Fruit fly (Drosophila melanogaster) ovary, adult (tissue): Measurements from ENCODE around the gene CG6901.

Experiments used
- CG17801 ChIP-seq: fragments of 200-800 bp; optimal IDR thresholded peaks from 2 replicates; lab custom pipeline; 2019; ENCODE audit warnings: missing biosample characterization, mild to moderate bottlenecking, missing genetic modification characterization, moderate library complexity; ENCODE audit not compliant: partially characterized antibody

The CG6901 gene

DNA sequence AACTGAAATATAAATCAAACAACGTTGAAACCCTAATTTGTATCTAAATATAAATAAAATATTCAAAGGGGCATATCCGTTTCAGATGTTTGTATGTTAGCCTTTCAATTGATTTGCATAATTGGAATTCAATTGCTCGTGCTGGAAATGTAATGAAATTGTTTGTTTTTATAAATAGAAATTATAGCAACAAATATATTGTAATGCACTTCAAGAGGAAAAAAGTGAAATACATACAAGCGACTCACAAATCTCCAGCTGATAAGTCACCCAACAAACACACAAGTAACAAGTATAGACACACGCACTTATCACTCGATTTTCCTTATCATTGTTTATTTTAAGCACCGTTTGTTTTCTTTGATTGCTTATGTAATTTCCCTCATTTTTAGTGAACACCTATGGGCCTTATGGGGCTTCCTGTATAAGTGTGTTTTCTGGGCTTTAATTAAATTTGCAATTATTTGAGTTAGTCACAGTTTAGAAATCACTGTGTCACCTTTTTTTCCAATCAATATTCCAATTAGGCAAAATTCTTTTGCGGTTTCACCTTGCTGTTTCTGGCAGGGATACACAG is 37.5 kb upstream of the CG6901 start:
- TF ChIP-seq CG17801 (GFP tag; lab: Kevin White, UChicago), result no peak

DNA sequence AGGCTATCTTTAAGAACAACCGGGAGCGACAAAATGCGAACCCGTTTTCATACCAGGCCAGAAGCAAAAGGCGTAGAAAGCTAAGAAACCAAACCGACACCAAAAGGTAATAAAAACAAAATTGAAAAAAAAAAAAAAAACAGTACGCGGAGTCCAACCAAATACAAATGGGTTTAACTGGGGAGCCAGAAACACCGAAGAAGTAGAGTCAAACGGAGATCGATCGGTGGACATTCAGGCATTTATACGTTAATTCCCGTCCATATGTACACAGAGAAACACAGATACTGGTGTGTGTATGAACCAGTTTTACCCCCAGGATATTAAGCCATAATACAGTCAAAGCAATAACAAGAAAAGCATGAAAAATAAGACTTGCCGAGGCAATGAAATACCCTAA is 36.0 kb upstream of the CG6901 start:
- no peak for TF ChIP-seq CG17801 (GFP tag; lab: Kevin White, UChicago)

DNA sequence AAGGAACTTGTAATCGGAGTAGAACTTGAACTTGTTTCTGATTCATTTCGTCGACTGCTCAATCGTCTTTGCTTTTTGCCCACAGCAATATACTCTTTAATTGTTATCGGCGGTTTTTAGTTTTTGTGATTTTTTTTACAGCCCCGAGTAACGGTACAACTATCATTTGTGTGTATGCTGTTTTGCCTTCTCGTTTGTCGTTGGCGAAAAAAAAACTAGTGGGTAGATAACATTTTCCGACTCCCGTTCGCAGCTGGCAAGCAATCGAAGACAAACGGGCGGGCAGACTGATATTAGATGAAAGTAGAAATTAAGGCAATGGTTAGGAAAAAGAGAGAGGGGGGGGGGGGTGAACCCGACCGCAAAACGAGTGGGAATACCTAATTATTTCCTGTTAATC is 35.4 kb upstream of the CG6901 start:
- TF ChIP-seq CG17801 (GFP tag; lab: Kevin White, UChicago), result no peak

DNA sequence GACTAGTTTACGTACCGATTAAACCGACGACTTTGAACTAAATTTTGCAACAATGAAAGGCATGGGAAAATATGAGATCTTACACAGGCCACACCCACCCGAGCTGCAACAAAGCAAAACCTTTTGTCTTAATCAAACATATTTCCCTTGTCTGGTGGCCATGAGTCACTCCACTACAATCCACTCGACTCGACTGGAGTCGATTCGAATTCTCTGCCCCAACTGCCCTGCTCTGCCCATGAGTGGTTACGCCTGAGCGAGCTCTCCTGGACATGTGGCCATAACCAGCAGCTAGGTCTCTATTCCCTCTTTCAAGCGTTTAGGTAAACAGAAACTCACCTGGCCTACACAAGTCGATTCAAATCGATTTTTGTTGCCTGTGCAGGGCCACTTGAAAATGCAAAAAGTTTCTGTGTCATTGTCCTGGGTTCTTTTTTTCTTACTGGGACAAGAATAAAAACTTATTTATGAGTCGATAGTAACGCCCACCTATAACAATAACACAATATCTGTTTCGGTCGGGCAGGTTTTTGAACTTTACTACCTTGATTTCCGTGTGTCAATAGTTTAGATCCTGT is 34.4 kb upstream of the CG6901 start:
- TF ChIP-seq CG17801 (GFP tag; lab: Kevin White, UChicago), result no peak

DNA sequence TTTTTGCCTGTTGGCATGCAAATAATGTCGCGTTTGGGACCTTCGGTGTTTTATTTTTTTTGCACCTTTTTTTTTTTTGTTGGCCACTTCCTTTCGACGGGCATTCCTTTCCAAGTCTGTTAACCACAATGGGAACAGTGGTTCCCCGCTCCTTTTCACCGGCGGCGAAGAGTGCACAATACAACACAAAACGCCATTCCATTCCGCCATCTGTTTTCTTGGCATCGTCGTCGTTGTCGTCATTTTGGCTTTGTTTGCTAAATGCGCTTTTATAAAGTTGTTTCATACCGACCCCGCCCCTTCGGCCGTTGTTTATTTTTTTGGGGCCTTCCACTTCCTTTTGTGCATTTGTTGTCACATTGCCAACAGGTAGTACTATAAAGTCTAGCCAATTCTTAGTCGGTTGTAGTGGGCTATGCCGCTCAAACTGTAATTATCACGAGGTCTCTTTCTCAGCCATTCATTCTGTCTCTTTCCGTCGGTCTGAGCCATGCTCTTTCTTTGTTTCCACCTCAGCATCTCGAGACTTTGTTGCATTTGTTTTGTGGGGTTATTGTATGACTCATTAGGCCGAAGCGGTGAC is 32.9 kb upstream of the CG6901 start:
- TF ChIP-seq CG17801 (GFP tag; lab: Kevin White, UChicago), result no peak

DNA sequence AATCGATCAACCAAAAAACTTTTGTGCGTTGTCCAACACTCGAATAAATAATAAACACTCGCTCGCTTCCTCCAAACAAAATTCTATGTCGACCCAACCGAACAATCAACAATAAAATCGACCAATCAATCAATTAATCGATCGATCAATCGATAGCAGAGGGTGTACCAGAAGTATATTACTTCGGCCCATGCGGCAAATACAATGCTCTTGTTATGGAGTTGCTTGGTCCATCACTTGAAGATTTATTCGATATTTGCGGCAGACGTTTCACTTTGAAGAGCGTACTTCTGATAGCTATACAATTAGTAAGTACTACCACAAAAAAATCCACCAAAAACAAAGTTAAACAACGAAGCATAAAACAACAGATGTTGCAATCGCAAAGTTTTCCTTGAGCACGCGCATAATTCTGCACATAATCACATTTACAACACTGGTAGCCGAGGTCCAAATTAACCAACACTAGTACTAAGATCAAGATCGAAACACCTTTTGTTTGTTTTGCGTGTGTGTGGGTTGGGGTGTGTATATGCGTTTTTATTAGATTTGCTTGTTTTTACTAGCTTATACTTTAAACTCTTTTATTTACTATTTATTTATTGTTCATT is 27.6 kb upstream of the CG6901 start:
- TF ChIP-seq CG17801 (GFP tag; lab: Kevin White, UChicago), result no peak

DNA sequence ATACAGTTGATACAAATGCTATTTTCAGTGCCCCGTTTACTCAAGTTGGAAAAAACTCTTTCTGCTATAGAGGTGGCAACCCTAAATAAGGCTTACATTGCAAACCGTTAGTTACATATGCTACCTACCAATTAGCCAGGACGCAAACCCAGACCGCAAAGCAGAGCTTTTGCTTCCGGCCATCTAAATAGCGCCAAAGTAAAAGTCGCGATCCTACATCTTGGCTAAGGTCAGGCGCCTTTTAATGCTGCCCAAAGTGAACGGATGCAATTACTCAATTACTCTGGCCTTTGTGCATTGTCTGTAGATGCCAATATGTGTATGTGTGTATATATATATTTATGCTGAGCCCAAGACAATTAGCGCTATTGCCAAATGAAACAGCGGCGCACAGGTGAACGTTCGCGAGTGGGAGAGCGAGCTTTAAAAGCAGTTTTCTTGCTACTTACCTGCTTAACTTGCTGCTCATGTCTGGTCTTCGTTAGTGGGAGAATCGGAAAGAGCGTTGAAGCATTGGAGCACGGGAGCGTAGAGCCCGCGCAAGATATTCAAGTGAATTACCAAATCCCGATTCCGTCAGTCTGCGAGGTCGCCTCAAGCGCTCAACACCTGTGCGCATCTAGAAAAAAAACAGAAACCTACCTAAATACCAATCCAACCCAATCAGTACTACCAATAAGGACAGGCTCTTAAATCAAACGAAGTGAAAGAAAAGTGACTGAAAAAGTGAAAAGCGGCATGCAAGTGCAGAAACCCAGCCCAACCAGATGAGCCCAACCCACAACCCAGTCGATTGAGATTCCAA is 17.8 kb upstream of the CG6901 start, which contains the start of gene Zip89B:
Gene Zip89B, plus strand, starts transcription at position 574 of the 805 bp plus-strand sequence.
- peak; percentile 36 for TF ChIP-seq CG17801 (GFP tag; lab: Kevin White, UChicago)

DNA sequence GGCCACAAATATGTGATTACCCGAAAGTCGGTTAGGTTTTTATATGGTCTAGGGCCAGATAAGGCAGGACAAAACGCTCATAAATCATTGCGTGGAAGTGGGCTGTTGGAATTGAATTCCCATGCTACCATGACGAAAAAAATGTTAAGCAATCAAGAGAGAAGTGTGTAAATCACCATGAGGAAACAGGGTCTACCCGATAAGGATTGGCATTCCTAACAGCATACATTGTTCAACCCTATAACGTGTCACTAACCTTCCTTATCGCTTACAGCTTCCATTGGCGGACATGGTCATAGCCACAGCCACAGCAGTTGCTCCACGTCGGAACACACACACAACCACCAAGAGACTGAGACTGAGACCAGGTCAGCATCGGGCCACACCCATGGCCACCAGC is 15.2 kb upstream of the CG6901 start:
- no peak for TF ChIP-seq CG17801 (GFP tag; lab: Kevin White, UChicago)

DNA sequence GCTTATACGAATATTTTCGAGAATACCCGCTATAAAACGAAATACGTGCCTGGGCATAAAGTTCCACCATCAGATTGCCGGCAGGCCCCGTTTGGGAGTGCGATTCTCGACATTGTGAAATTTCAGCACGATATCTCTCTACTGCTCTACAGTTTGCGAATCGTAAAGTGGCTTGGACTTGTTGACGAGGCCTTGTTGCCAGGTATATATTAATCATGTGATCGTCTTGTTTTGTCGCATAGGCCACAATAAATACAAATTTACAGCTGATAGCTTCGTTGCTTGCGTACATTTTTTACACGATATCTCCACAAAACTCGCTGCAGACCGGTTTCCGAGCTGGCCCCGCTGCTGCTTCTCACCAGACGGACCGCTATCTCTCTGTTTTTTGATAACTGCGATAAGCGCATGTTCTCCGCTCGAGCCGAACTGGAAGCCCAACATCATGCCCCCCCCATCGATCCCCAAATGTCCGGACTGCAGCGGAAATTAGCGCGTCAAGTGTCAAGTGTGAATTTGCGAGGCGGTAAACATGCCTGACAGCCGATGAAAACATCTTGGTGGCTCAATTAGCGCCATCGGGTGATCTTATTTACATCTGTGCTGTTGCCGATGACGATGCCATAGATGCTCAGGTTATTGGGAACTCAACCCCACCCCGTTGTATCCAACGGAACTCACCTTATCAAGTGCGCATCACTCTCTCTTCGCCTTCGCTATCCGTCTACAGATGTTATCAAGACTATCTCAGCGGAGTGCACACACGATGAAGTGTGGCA is 13.7 kb upstream of the CG6901 start:
- no peak for TF ChIP-seq CG17801 (GFP tag; lab: Kevin White, UChicago)

DNA sequence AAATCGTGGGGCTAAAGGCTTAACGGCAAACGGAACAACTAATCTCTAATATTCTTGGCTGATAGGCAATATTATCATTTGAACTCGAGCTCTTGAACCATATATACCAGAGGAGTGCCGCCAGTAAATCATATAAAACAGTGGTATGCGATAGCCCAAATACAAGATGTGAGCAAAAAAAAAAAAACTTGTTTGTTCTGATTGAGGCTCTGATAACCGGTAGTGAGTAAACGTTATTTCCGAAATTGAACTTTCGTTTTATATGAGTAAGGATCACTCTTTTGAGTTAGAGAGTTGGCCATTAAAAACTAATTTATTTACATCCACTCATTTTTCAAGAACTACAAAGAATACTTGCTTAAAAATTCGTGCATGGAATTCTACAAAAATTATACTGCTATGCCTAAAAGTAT is 13.1 kb upstream of the CG6901 start:
- no peak for TF ChIP-seq CG17801 (GFP tag; lab: Kevin White, UChicago)

DNA sequence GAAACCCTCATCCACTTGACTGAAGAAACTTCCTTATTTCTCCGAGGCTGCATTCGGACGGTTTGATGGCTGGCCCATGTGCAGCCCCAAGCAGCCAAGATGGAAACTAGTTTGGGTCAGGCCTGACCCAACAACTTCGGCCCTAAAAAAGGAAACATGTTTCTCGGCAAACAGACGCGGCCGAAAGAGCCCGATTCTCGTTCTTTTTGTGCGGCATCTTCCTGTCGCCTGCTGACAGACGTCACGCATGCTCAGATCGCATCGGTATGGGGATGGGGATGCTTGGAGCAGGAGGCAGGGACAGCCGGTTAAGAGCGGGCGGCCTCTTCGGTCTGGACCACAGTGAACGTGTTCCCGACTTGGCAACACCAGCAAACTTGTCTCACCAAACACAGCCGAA is 6.5 kb upstream of the CG6901 start:
- no peak for TF ChIP-seq CG17801 (GFP tag; lab: Kevin White, UChicago)

DNA sequence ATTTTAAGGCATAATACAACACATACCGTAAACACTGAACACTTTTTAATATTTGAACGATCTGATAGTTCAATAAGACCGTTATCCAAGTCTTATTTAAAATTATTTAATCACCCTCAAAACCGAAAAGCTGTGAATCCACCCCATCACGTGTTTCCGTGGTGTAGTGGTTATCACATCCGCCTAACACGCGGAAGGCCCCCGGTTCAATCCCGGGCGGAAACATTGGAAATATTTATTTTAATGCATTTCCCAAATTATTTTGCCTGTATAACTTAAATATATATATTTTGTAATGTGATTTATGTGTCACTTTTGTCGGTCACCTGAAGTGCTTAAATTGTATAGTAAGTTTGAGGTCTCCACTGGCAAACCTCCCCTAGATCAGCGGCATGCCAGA is 1.7 kb upstream of the CG6901 start, which contains the start of gene CG44044:
Gene CG44044, plus strand, starts transcription at position 301 of the 400 bp plus-strand sequence.
- TF ChIP-seq CG17801 (GFP tag; lab: Kevin White, UChicago), result no peak

DNA sequence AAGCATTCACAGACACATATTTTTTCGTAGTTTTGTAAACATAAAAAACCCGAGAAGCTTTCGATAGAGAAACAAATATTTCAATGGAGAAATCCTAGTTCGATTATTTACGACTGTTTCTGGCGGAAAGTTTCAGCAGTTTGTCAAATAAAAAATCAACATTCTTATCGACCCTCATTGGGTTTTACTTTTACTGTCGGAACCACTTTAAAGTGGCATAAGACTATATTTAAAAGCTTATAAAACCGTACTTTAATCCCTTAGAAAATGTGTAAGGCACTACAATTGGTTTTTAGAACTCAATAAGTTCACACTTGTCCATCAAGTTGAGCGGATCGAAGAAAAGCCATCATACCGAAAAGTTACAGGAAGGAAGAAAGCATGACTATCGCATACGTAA is 2.0 kb downstream of the CG6901 start, which contains the start of gene CG17929:
Gene CG17929, plus strand, starts transcription at position 301 of the 400 bp plus-strand sequence.
- no peak for TF ChIP-seq CG17801 (GFP tag; lab: Kevin White, UChicago)

DNA sequence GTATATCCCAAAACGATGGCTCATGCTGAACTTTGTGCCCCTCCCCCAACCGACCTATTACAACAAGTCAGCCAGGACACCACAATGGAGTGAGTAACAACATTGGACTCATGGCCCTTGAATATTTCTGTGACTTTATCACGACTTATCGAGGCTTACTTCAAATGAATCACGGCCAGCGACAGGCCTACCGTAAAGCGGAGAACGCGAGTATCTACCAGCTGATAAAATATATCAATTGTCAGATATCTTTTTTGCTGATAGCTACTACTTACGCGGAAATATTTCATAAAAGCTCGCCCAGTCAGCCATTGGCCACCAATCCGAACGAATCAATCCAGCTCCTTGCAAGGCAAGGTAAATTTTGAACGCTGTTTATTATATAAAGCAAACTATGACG is 4.3 kb downstream of the CG6901 start, which contains the start of gene CG17930:
Gene CG17930, plus strand, starts transcription at position 301 of the 400 bp plus-strand sequence.
- no peak for TF ChIP-seq CG17801 (GFP tag; lab: Kevin White, UChicago)
